Fruit fly (Drosophila melanogaster) whole organism, pupa: ENCODE data around the gene Indy-2.

ENCODE experiments used
- CG13204 ChIP-seq: fragments of 200-800 bp; sonication (Bioruptor generic); optimal IDR thresholded peaks from 2 replicates; lab custom pipeline; 2018; ENCODE audit warnings: missing biosample characterization, mild to moderate bottlenecking, missing genetic modification characterization, moderate library complexity
- CG15710 ChIP-seq: fragments of 200-800 bp; sonication (Bioruptor generic); optimal IDR thresholded peaks from 2 replicates; lab custom pipeline; 2018; ENCODE audit warnings: missing biosample characterization, mild to moderate bottlenecking, missing genetic modification characterization, moderate library complexity
- CG32121 ChIP-seq: fragments of 200-800 bp; sonication (Bioruptor generic); IDR thresholded peaks from 2 replicates; pipeline ENCODE4 v1.3.6; 2022; ENCODE audit warnings: missing biosample characterization, missing genetic modification characterization
- CG34367 ChIP-seq: fragments of 200-800 bp; sonication (Bioruptor generic); optimal IDR thresholded peaks from 2 replicates; lab custom pipeline; 2018; ENCODE audit warnings: missing biosample characterization, mild to moderate bottlenecking, missing genetic modification characterization
- Pif1B ChIP-seq: fragments of 200-800 bp; sonication (Bioruptor generic); optimal IDR thresholded peaks from 3 replicates; lab custom pipeline; 2016; ENCODE audit warnings: missing biosample characterization, missing genetic modification characterization
- Snoo ChIP-seq: fragments of 200-800 bp; sonication (Bioruptor generic); optimal IDR thresholded peaks from 3 replicates; lab custom pipeline; 2017; ENCODE audit warnings: missing biosample characterization, mild to moderate bottlenecking, missing genetic modification characterization, inconsistent platforms
- rn ChIP-seq: fragments of 200-800 bp; sonication (Bioruptor generic); IDR thresholded peaks from 2 replicates; pipeline ENCODE4 v1.3.6; 2022; ENCODE audit warnings: missing biosample characterization, missing genetic modification characterization

dm6 chr3R:20004697-20005096, 37.9 kb upstream of the Indy-2 start:
- no peak for TF ChIP-seq Pif1B (GFP tag; lab: Kevin White, UChicago)
- no peak for TF ChIP-seq Snoo
- TF ChIP-seq CG13204 (GFP tag; lab: Kevin White, UChicago), result no peak
- TF ChIP-seq CG15710, result no peak
- TF ChIP-seq CG32121, result no peak
- TF ChIP-seq CG34367 (tag; lab: Kevin White, UChicago), result no peak
- TF ChIP-seq rn, result no peak
